Fruit fly (Drosophila melanogaster) whole organism, embryonic: ENCODE data around the gene CG42795.
A peak's percentile ranks its signal among the peaks of the same experiment; 100 is the strongest.

Experiments used
- Bdp1 ChIP-seq: fragments of 200-800 bp; sonication (Bioruptor generic); optimal IDR thresholded peaks from 3 replicates; lab custom pipeline; 2016; ENCODE audit warnings: missing biosample characterization, missing genetic modification characterization
- CG11695 ChIP-seq: fragments of 200-800 bp; sonication (Bioruptor generic); IDR thresholded peaks from 3 replicates; pipeline ENCODE4 v1.3.6; 2022; ENCODE audit warnings: missing biosample characterization, missing genetic modification characterization
- CG1233 ChIP-seq: fragments of 200-800 bp; sonication (Bioruptor generic); optimal IDR thresholded peaks from 4 replicates; lab custom pipeline; 2018; ENCODE audit warnings: missing biosample characterization, mild to moderate bottlenecking, missing genetic modification characterization
- CG13775 ChIP-seq: fragments of 200-800 bp; sonication (Bioruptor generic); optimal IDR thresholded peaks from 3 replicates; lab custom pipeline; 2017; ENCODE audit warnings: missing biosample characterization, mild to moderate bottlenecking, missing genetic modification characterization
- CG1529 ChIP-seq: fragments of 200-800 bp; sonication (Bioruptor generic); optimal IDR thresholded peaks from 3 replicates; lab custom pipeline; 2018; ENCODE audit warnings: missing biosample characterization, missing genetic modification characterization
- CG15601 ChIP-seq: fragments of 200-800 bp; sonication (Bioruptor generic); optimal IDR thresholded peaks from 3 replicates; lab custom pipeline; 2019; ENCODE audit warnings: missing biosample characterization, mild to moderate bottlenecking, missing genetic modification characterization, moderate library complexity
- CG2678 ChIP-seq: fragments of 200-800 bp; sonication (Bioruptor generic); optimal IDR thresholded peaks from 3 replicates; lab custom pipeline; 2019; ENCODE audit warnings: missing biosample characterization, mild to moderate bottlenecking, missing genetic modification characterization, moderate library complexity
- CG33213 ChIP-seq: fragments of 200-800 bp; sonication (Bioruptor generic); optimal IDR thresholded peaks from 3 replicates; lab custom pipeline; 2016; ENCODE audit warnings: missing biosample characterization, missing genetic modification characterization
- CG4282 ChIP-seq: fragments of 200-800 bp; sonication (Bioruptor generic); optimal IDR thresholded peaks from 2 replicates; lab custom pipeline; 2016; ENCODE audit warnings: missing biosample characterization, missing genetic modification characterization
- CG4360 ChIP-seq: fragments of 200-800 bp; sonication (Bioruptor generic); IDR thresholded peaks from 2 replicates; pipeline ENCODE4 v1.3.6; 2022; ENCODE audit warnings: missing biosample characterization, missing genetic modification characterization
- CG4404 ChIP-seq: fragments of 200-800 bp; sonication (Bioruptor generic); IDR thresholded peaks from 2 replicates; pipeline ENCODE4 v1.3.6; 2022; ENCODE audit warnings: missing biosample characterization, missing genetic modification characterization
- CG6791 ChIP-seq: fragments of 200-800 bp; sonication (Bioruptor generic); IDR thresholded peaks from 3 replicates; pipeline ENCODE4 v1.3.6; 2022; ENCODE audit warnings: missing biosample characterization, missing genetic modification characterization; ENCODE audit not compliant: partially characterized antibody
- CG8765 ChIP-seq: fragments of 200-800 bp; sonication (Bioruptor generic); IDR thresholded peaks from 2 replicates; pipeline ENCODE4 v1.3.6; 2022; ENCODE audit warnings: missing biosample characterization, missing genetic modification characterization
- Chrac-16 ChIP-seq: fragments of 200-800 bp; sonication (Bioruptor generic); optimal IDR thresholded peaks from 3 replicates; lab custom pipeline; 2016; ENCODE audit warnings: missing biosample characterization, missing genetic modification characterization
- D19A ChIP-seq: fragments of 200-800 bp; optimal IDR thresholded peaks from 3 replicates; lab custom pipeline; 2019; ENCODE audit warnings: missing biosample characterization, mild to moderate bottlenecking, missing genetic modification characterization, moderate library complexity
- Dbx ChIP-seq: fragments of 200-800 bp; sonication (Bioruptor generic); IDR thresholded peaks from 3 replicates; pipeline ENCODE4 v1.3.6; 2022; ENCODE audit warnings: missing biosample characterization, missing genetic modification characterization
- Dip3 ChIP-seq: fragments of 200-800 bp; sonication (Bioruptor generic); optimal IDR thresholded peaks from 3 replicates; lab custom pipeline; 2016; ENCODE audit warnings: missing biosample characterization, missing genetic modification characterization
- Fer3 ChIP-seq: fragments of 200-800 bp; sonication (Bioruptor generic); optimal IDR thresholded peaks from 2 replicates; lab custom pipeline; 2018; ENCODE audit warnings: missing biosample characterization, mild to moderate bottlenecking, missing genetic modification characterization, moderate library complexity
- HLH3B ChIP-seq: fragments of 200-800 bp; sonication (Bioruptor generic); IDR thresholded peaks from 2 replicates; pipeline ENCODE4 v1.3.6; 2022; ENCODE audit warnings: missing biosample characterization, missing genetic modification characterization
- Hey ChIP-seq: fragments of 200-800 bp; sonication (Bioruptor generic); optimal IDR thresholded peaks from 3 replicates; lab custom pipeline; 2018; ENCODE audit warnings: missing biosample characterization, mild to moderate bottlenecking, missing genetic modification characterization
- Lim3 ChIP-seq: fragments of 200-800 bp; sonication (Bioruptor generic); IDR thresholded peaks from 2 replicates; pipeline ENCODE4 v1.3.6; 2022; ENCODE audit warnings: missing biosample characterization, missing genetic modification characterization
- NfI ChIP-seq: fragments of 200-800 bp; sonication (Bioruptor generic); optimal IDR thresholded peaks from 3 replicates; lab custom pipeline; 2018; ENCODE audit warnings: missing biosample characterization, mild to moderate bottlenecking, missing genetic modification characterization, moderate library complexity
- ara ChIP-seq: fragments of 200-800 bp; sonication (Bioruptor generic); IDR thresholded peaks from 2 replicates; pipeline ENCODE4 v1.3.6; 2022; ENCODE audit warnings: missing biosample characterization, missing genetic modification characterization
- btn ChIP-seq: fragments of 200-800 bp; sonication (Bioruptor generic); optimal IDR thresholded peaks from 2 replicates; lab custom pipeline; 2016; ENCODE audit warnings: missing biosample characterization, missing genetic modification characterization
- chif ChIP-seq, 2 experiments: fragments of 200-800 bp; sonication (Bioruptor generic); optimal IDR thresholded peaks; 3 replicates each; lab custom pipeline; 2016; ENCODE audit warnings: missing biosample characterization in 2 of 2, missing genetic modification characterization in 2 of 2
- ci ChIP-seq: fragments of 200-800 bp; sonication (Bioruptor generic); IDR thresholded peaks from 3 replicates; pipeline ENCODE4 v1.3.6; 2022; ENCODE audit warnings: missing biosample characterization, missing genetic modification characterization
- corto ChIP-seq: fragments of 200-800 bp; sonication (Bioruptor generic); optimal IDR thresholded peaks from 2 replicates; lab custom pipeline; 2016; ENCODE audit warnings: missing biosample characterization, mild to moderate bottlenecking, missing genetic modification characterization, moderate library complexity
- croc ChIP-seq: fragments of 200-800 bp; sonication (Bioruptor generic); conservative IDR thresholded peaks from 3 replicates; pipeline ENCODE4 v1.3.6; 2022; ENCODE audit warnings: missing biosample characterization, missing genetic modification characterization
- danr ChIP-seq: fragments of 200-800 bp; sonication (Bioruptor generic); IDR thresholded peaks from 2 replicates; pipeline ENCODE4 v1.3.6; 2022; ENCODE audit warnings: missing biosample characterization, missing genetic modification characterization
- dimm ChIP-seq: fragments of 200-800 bp; sonication (Bioruptor generic); IDR thresholded peaks from 2 replicates; pipeline ENCODE4 v1.3.6; 2022; ENCODE audit warnings: missing biosample characterization, missing genetic modification characterization
- en ChIP-seq: fragments of 200-800 bp; sonication (Bioruptor generic); optimal IDR thresholded peaks from 2 replicates; lab custom pipeline; 2016; ENCODE audit warnings: missing biosample characterization, missing genetic modification characterization
- fd3F ChIP-seq: fragments of 200-800 bp; sonication (Bioruptor generic); optimal IDR thresholded peaks from 2 replicates; lab custom pipeline; 2018; ENCODE audit warnings: missing biosample characterization, mild to moderate bottlenecking, missing genetic modification characterization, moderate library complexity
- her ChIP-seq: fragments of 200-800 bp; sonication (Bioruptor generic); optimal IDR thresholded peaks from 2 replicates; lab custom pipeline; 2016; ENCODE audit warnings: missing biosample characterization, missing genetic modification characterization
- hkb ChIP-seq, 2 experiments: fragments of 200-800 bp in 1 of 2; fragments of >200 bp in 1 of 2; sonication (Bioruptor generic) in 1 of 2; IDR thresholded peaks in 1 of 2; optimal IDR thresholded peaks in 1 of 2; 2 replicates each; pipeline versions ENCODE4 v1.3.6 to Lab custom; 2017 to 2022; ENCODE audit warnings: missing biosample characterization in 1 of 2, missing genetic modification characterization in 1 of 2
- ind ChIP-seq: fragments of 200-800 bp; sonication (Bioruptor generic); optimal IDR thresholded peaks from 3 replicates; lab custom pipeline; 2016; ENCODE audit warnings: missing biosample characterization, missing genetic modification characterization
- jigr1 ChIP-seq: fragments of 200-800 bp; sonication (Bioruptor generic); IDR thresholded peaks from 3 replicates; pipeline ENCODE4 v1.3.6; 2022; ENCODE audit warnings: missing biosample characterization, missing genetic modification characterization
- kah ChIP-seq: fragments of 200-800 bp; sonication (Bioruptor generic); optimal IDR thresholded peaks from 2 replicates; lab custom pipeline; 2018; ENCODE audit warnings: missing biosample characterization, mild to moderate bottlenecking, missing genetic modification characterization
- kay ChIP-seq: fragments of 200-800 bp; sonication (Bioruptor generic); optimal IDR thresholded peaks from 2 replicates; lab custom pipeline; 2016; ENCODE audit warnings: missing biosample characterization, missing genetic modification characterization
- ken ChIP-seq: fragments of 200-800 bp; sonication (Bioruptor generic); IDR thresholded peaks from 3 replicates; pipeline ENCODE4 v1.3.6; 2022; ENCODE audit warnings: missing biosample characterization, missing genetic modification characterization
- lbe ChIP-seq: fragments of 200-800 bp; sonication (Bioruptor generic); optimal IDR thresholded peaks from 2 replicates; lab custom pipeline; 2016; ENCODE audit warnings: missing biosample characterization, mild to moderate bottlenecking, missing genetic modification characterization
- mirr ChIP-seq: fragments of 200-800 bp; sonication (Bioruptor generic); optimal IDR thresholded peaks from 3 replicates; lab custom pipeline; 2018; ENCODE audit warnings: missing biosample characterization, mild to moderate bottlenecking, missing genetic modification characterization
- salm ChIP-seq: fragments of 200-800 bp; sonication (Bioruptor generic); optimal IDR thresholded peaks from 2 replicates; lab custom pipeline; 2018; ENCODE audit warnings: missing biosample characterization, mild to moderate bottlenecking, missing genetic modification characterization
- sc ChIP-seq, 3 experiments: fragments of >200 bp in 2 of 3; fragments of 200-800 bp in 1 of 3; sonication (Bioruptor generic) in 1 of 3; optimal IDR thresholded peaks; 2 replicates in 2 of 3; 3 replicates in 1 of 3; lab custom pipeline; 2017; ENCODE audit warnings: mild to moderate bottlenecking in 1 of 3, missing biosample characterization in 1 of 3, missing genetic modification characterization in 1 of 3, missing genetic modification reagents in 1 of 3
- seq ChIP-seq: fragments of 200-800 bp; sonication (Bioruptor generic); IDR thresholded peaks from 2 replicates; pipeline ENCODE4 v1.3.6; 2022; ENCODE audit warnings: missing biosample characterization, missing genetic modification characterization
- sim ChIP-seq: fragments of 200-800 bp; sonication (Bioruptor generic); IDR thresholded peaks from 2 replicates; pipeline ENCODE4 v1.3.6; 2022; ENCODE audit warnings: missing biosample characterization, missing genetic modification characterization
- vnd ChIP-seq: fragments of 200-800 bp; sonication (Bioruptor generic); IDR thresholded peaks from 3 replicates; pipeline ENCODE4 v1.3.6; 2022; ENCODE audit warnings: missing biosample characterization, missing genetic modification characterization; ENCODE audit not compliant: partially characterized antibody
- zen2 ChIP-seq: fragments of 200-800 bp; sonication (Bioruptor generic); IDR thresholded peaks from 3 replicates; pipeline ENCODE4 v1.3.6; 2022; ENCODE audit warnings: missing biosample characterization, missing genetic modification characterization; ENCODE audit not compliant: partially characterized antibody
- zf30C ChIP-seq: fragments of 200-800 bp; sonication (Bioruptor generic); optimal IDR thresholded peaks from 3 replicates; lab custom pipeline; 2018; ENCODE audit warnings: missing biosample characterization, mild to moderate bottlenecking, missing genetic modification characterization

CG42795 gene

DNA sequence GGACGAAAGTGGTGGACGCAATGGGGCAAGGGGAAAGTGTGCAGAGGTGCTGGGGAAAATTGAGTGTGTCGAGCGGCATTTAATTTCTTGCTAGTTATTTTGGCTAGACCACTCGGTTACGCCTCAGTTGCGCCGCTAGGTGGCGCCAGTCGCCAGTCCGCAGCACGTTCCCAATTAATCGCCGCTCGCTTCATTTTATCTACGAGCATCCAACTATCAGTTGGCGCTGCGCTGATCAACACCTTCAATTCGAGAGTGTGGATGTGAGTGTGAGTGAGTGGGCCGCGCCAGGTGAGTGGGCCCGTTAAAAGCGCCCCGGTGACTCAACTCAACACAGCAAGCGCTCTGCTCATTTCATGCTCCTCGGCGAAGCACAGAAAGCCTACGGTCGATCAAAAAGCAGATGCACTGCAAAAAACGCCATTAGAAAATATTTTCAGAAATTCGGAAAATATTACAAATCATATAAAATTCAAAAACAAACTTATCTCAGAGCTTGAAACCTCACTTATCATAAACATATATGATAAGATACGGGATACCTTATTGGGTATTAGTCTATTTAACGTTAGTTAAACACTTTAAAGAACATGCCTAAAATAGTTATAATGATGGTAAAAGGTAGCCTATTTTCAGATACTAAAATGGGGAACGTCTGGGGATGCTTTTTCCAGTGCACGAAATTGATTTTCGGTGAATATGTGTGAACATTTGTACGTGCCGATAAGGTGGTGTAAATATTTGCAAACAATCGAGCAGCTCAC, 42.8 kb downstream of the CG42795 start (continued):
- TF ChIP-seq HLH3B = peak; percentile 76
- TF ChIP-seq Bdp1 (GFP tag; lab: Kevin White, UChicago) = peak; percentile 2
- peak; percentile 67 for TF ChIP-seq corto (GFP tag; lab: Kevin White, UChicago)
- TF ChIP-seq zen2 (GFP tag; lab: Robert Waterston, UW) = 0 out of 3 replicates have a peak, but pooled peaks have one; percentile 15
- peak; percentile 68 for TF ChIP-seq zf30C (GFP tag; lab: Kevin White, UChicago)
- peak; percentile 55; the same call in 1 of the 3 replicates for TF ChIP-seq ci (GFP tag; lab: Robert Waterston, UW)
- TF ChIP-seq salm (tag; lab: Kevin White, UChicago) = peak; percentile 60
- TF ChIP-seq CG1529 = peak; percentile 64
- TF ChIP-seq CG13775 (GFP tag; lab: Kevin White, UChicago) = peak; percentile 78
- peak; percentile 71 to 79 for TF ChIP-seq chif (GFP tag; optimal IDR thresholded peaks at IDR 0.05; lab: Kevin White, UChicago)
- peak; percentile 85 for TF ChIP-seq Fer3
- peak; percentile 86 for TF ChIP-seq CG1233
- no peak for TF ChIP-seq sc (optimal IDR thresholded peaks at IDR 0.05; lab: Kevin White, UChicago)
- TF ChIP-seq sc (GFP tag; optimal IDR thresholded peaks at IDR 0.05; lab: Kevin White, UChicago) = peak; percentile 53
- TF ChIP-seq ken (GFP tag; lab: Robert Waterston, UW) = peak; percentile 38; the same call in 1 of the 3 replicates
- no peak for TF ChIP-seq Lim3 (GFP tag; lab: Robert Waterston, UW)
- no peak for TF ChIP-seq Hey (tag; lab: Kevin White, UChicago)
- peak; percentile 33; the same call in 1 of the 2 replicates for TF ChIP-seq CG4360 (GFP tag; lab: Robert Waterston, UW)
- 0 out of 3 replicates have a peak, but pooled peaks have one; percentile 12 for TF ChIP-seq CG6791 (GFP tag; lab: Robert Waterston, UW)
- no peak for TF ChIP-seq dimm (GFP tag; lab: Robert Waterston, UW)
- TF ChIP-seq CG4282 = no peak
- peak; percentile 84 for TF ChIP-seq CG11695 (GFP tag; lab: Robert Waterston, UW)
- peak; percentile 82 for TF ChIP-seq ind (GFP tag; lab: Kevin White, UChicago)
- TF ChIP-seq ara = peak; percentile 73
- TF ChIP-seq Dip3 (GFP tag; lab: Kevin White, UChicago) = peak; percentile 88
- TF ChIP-seq CG2678 (tag; lab: Kevin White, UChicago) = peak; percentile 94
- TF ChIP-seq Dbx (GFP tag; lab: Robert Waterston, UW) = peak; percentile 65; the same call in 2 of the 3 replicates
- TF ChIP-seq seq (GFP tag; lab: Robert Waterston, UW) = peak; percentile 73
- TF ChIP-seq hkb (optimal IDR thresholded peaks at IDR 0.05; lab: Kevin White, UChicago) = no peak
- peak; percentile 85 for TF ChIP-seq hkb (GFP tag; IDR thresholded peaks at IDR 0.05; lab: Robert Waterston, UW)
- TF ChIP-seq NfI = peak; percentile 87
- peak; percentile 81 for TF ChIP-seq fd3F (GFP tag; lab: Kevin White, UChicago)
- TF ChIP-seq CG4404 (GFP tag; lab: Robert Waterston, UW) = peak; percentile 54
- TF ChIP-seq mirr = peak; percentile 35
- TF ChIP-seq jigr1 (GFP tag; lab: Robert Waterston, UW) = no peak
- TF ChIP-seq sim (GFP tag; lab: Robert Waterston, UW) = no peak
- TF ChIP-seq D19A = peak; percentile 79
- peak; percentile 52 for TF ChIP-seq lbe
- no peak; the same call in 1 of the 2 replicates for TF ChIP-seq CG8765 (GFP tag; lab: Robert Waterston, UW)
- peak; percentile 41 for TF ChIP-seq her (GFP tag; lab: Kevin White, UChicago)
- peak; percentile 63 for TF ChIP-seq CG15601
- peak; percentile 59 for TF ChIP-seq CG33213 (GFP tag; lab: Kevin White, UChicago)
- no peak for TF ChIP-seq vnd (GFP tag; lab: Robert Waterston, UW)
- no peak; the same call in 2 of the 3 replicates for TF ChIP-seq croc (GFP tag; lab: Robert Waterston, UW)
- TF ChIP-seq btn (GFP tag; lab: Kevin White, UChicago) = no peak
- peak; percentile 59 for TF ChIP-seq en (GFP tag; lab: Kevin White, UChicago)
- peak; percentile 54; the same call in 1 of the 2 replicates for TF ChIP-seq danr (GFP tag; lab: Robert Waterston, UW)
- peak; percentile 68 for TF ChIP-seq Chrac-16
- peak; percentile 82 for TF ChIP-seq kay (GFP tag; lab: Kevin White, UChicago)
- peak; percentile 59 for TF ChIP-seq kah (GFP tag; lab: Kevin White, UChicago)
